Worm (Caenorhabditis elegans): ENCODE measurements around the gene rap-1.

- no peak for TF ChIP-seq nhr-90 (tag; optimal IDR thresholded peaks at IDR 0.05; ENCODE audit: poor library complexity)
- TF ChIP-seq snpc-4 (tag; optimal IDR thresholded peaks at IDR 0.05): no peak
- TF ChIP-seq fkh-4 (tag; optimal IDR thresholded peaks at IDR 0.05; ENCODE audit: borderline replicate concordance): no peak
- TF ChIP-seq lin-14 (GFP tag; optimal IDR thresholded peaks at IDR 0.05): no peak
- no peak for TF ChIP-seq fos-1 (tag; optimal IDR thresholded peaks at IDR 0.05)
- no peak for TF ChIP-seq hlh-4 (tag; optimal IDR thresholded peaks at IDR 0.05)
- TF ChIP-seq ama-1 (optimal IDR thresholded peaks at IDR 0.05): no peak
- TF ChIP-seq nhr-237 (tag; optimal IDR thresholded peaks at IDR 0.05): no peak
- TF ChIP-seq skn-1 (tag; optimal IDR thresholded peaks at IDR 0.05): no peak
- no peak for TF ChIP-seq ces-1 (GFP tag; optimal IDR thresholded peaks at IDR 0.05)
- TF ChIP-seq jun-1 (tag; optimal IDR thresholded peaks at IDR 0.05): no peak
- no peak for TF ChIP-seq egl-27 (tag; optimal IDR thresholded peaks at IDR 0.05)
Measured at ce11 chrIV:8873847-8874246, 44.8 kb downstream of the rap-1 start, which contains the start of gene hdl-2.

Data from whole organism, L1 larva.